Worm (Caenorhabditis elegans): ENCODE data around the gene irld-36.
"Not testable (repeated sequence)": the region's sequence is repeated elsewhere in the genome, so short reads cannot be mapped to it uniquely, and the experiment has no call there.

ce11 chrII:1633490-1633889 is 45.7 kb upstream of the irld-36 start, which contains the start of gene C08E3.1:
- TF ChIP-seq mab-5 (tag; optimal IDR thresholded peaks at IDR 0.05); snpc-4 (tag; optimal IDR thresholded peaks at IDR 0.05); lin-13 (tag; optimal IDR thresholded peaks at IDR 0.05); tbx-8 (GFP tag; optimal IDR thresholded peaks at IDR 0.05); mep-1 (tag; optimal IDR thresholded peaks at IDR 0.05); ceh-43 (GFP tag; optimal IDR thresholded peaks at IDR 0.05); elt-1 (tag; optimal IDR thresholded peaks at IDR 0.05; ENCODE audit: borderline replicate concordance, insufficient read depth); ceh-39 (tag; optimal IDR thresholded peaks at IDR 0.05); ztf-11 (tag; optimal IDR thresholded peaks at IDR 0.05); nhr-76 (tag; optimal IDR thresholded peaks at IDR 0.05); pha-4 (tag; optimal IDR thresholded peaks at IDR 0.05); unc-39 (tag; optimal IDR thresholded peaks at IDR 0.05); elt-3 (tag; optimal IDR thresholded peaks at IDR 0.05); lsy-2 (tag; optimal IDR thresholded peaks at IDR 0.05): not testable (repeated sequence)
